Fruit fly (Drosophila melanogaster) whole organism, pupa: Measurements from ENCODE around the gene pug.

Experiments
- CG10348 ChIP-seq: fragments of 200-800 bp; sonication (Bioruptor generic); IDR thresholded peaks from 2 replicates; pipeline ENCODE4 v1.3.6; 2022; ENCODE audit warnings: missing biosample characterization, missing genetic modification characterization
- CG12605 ChIP-seq: fragments of 200-800 bp; sonication (Bioruptor generic); IDR thresholded peaks from 2 replicates; pipeline ENCODE4 v1.3.6; 2022; ENCODE audit warnings: missing biosample characterization, missing genetic modification characterization
- CG13204 ChIP-seq: fragments of 200-800 bp; sonication (Bioruptor generic); optimal IDR thresholded peaks from 2 replicates; lab custom pipeline; 2018; ENCODE audit warnings: missing biosample characterization, mild to moderate bottlenecking, missing genetic modification characterization, moderate library complexity
- CG14655 ChIP-seq: fragments of 200-800 bp; sonication (Bioruptor generic); optimal IDR thresholded peaks from 3 replicates; lab custom pipeline; 2017; ENCODE audit warnings: mild to moderate bottlenecking, missing biosample characterization, missing genetic modification reagents, missing genetic modification characterization
- CG15710 ChIP-seq: fragments of 200-800 bp; sonication (Bioruptor generic); optimal IDR thresholded peaks from 2 replicates; lab custom pipeline; 2018; ENCODE audit warnings: missing biosample characterization, mild to moderate bottlenecking, missing genetic modification characterization, moderate library complexity
- CG17806 ChIP-seq: fragments of 200-800 bp; sonication (Bioruptor generic); optimal IDR thresholded peaks from 2 replicates; lab custom pipeline; 2018; ENCODE audit warnings: missing biosample characterization, mild to moderate bottlenecking, missing genetic modification characterization, moderate library complexity
- CG32121 ChIP-seq: fragments of 200-800 bp; sonication (Bioruptor generic); IDR thresholded peaks from 2 replicates; pipeline ENCODE4 v1.3.6; 2022; ENCODE audit warnings: missing biosample characterization, missing genetic modification characterization
- CG34367 ChIP-seq: fragments of 200-800 bp; sonication (Bioruptor generic); optimal IDR thresholded peaks from 2 replicates; lab custom pipeline; 2018; ENCODE audit warnings: missing biosample characterization, mild to moderate bottlenecking, missing genetic modification characterization
- CG4496 ChIP-seq: fragments of 200-800 bp; sonication (Bioruptor generic); IDR thresholded peaks from 3 replicates; pipeline ENCODE4 v1.3.6; 2022; ENCODE audit warnings: missing biosample characterization, missing genetic modification characterization
- CG8159 ChIP-seq: fragments of 200-800 bp; sonication (Bioruptor generic); optimal IDR thresholded peaks from 3 replicates; lab custom pipeline; 2018; ENCODE audit warnings: missing biosample characterization, mild to moderate bottlenecking, missing genetic modification characterization, moderate library complexity
- CG8301 ChIP-seq: fragments of 200-800 bp; sonication (Bioruptor generic); optimal IDR thresholded peaks from 2 replicates; lab custom pipeline; 2018; ENCODE audit warnings: missing biosample characterization, mild to moderate bottlenecking, missing genetic modification characterization
- CG9948 ChIP-seq: fragments of 200-800 bp; sonication (Bioruptor generic); optimal IDR thresholded peaks from 2 replicates; lab custom pipeline; 2018; ENCODE audit warnings: missing biosample characterization, mild to moderate bottlenecking, missing genetic modification characterization, moderate library complexity
- D1 ChIP-seq: fragments of 200-800 bp; sonication (Bioruptor generic); optimal IDR thresholded peaks from 2 replicates; lab custom pipeline; 2018; ENCODE audit warnings: missing biosample characterization, mild to moderate bottlenecking, missing genetic modification characterization, moderate library complexity
- EcR ChIP-seq: fragments of 200-800 bp; sonication (Bioruptor generic); optimal IDR thresholded peaks from 3 replicates; lab custom pipeline; 2019; ENCODE audit warnings: missing biosample characterization, missing genetic modification characterization, mild to moderate bottlenecking, moderate library complexity, missing genetic modification reagents
- Ets98B ChIP-seq: fragments of 200-800 bp; sonication (Bioruptor generic); IDR thresholded peaks from 2 replicates; pipeline ENCODE4 v1.3.6; 2022; ENCODE audit warnings: missing biosample characterization, missing genetic modification characterization
- Pif1A ChIP-seq: fragments of 200-800 bp; sonication (Bioruptor generic); optimal IDR thresholded peaks from 3 replicates; lab custom pipeline; 2016; ENCODE audit warnings: missing biosample characterization, missing genetic modification characterization
- Pif1B ChIP-seq: fragments of 200-800 bp; sonication (Bioruptor generic); optimal IDR thresholded peaks from 3 replicates; lab custom pipeline; 2016; ENCODE audit warnings: missing biosample characterization, missing genetic modification characterization
- Snoo ChIP-seq: fragments of 200-800 bp; sonication (Bioruptor generic); optimal IDR thresholded peaks from 3 replicates; lab custom pipeline; 2017; ENCODE audit warnings: missing biosample characterization, mild to moderate bottlenecking, missing genetic modification characterization, inconsistent platforms
- fd96Ca ChIP-seq: fragments of 200-800 bp; sonication (Bioruptor generic); IDR thresholded peaks from 3 replicates; pipeline ENCODE4 v1.3.6; 2022; ENCODE audit warnings: missing biosample characterization, missing genetic modification characterization
- gl ChIP-seq: fragments of 200-800 bp; sonication (Bioruptor generic); optimal IDR thresholded peaks from 2 replicates; lab custom pipeline; 2018; ENCODE audit warnings: missing biosample characterization, mild to moderate bottlenecking, missing genetic modification characterization
- rn ChIP-seq: fragments of 200-800 bp; sonication (Bioruptor generic); IDR thresholded peaks from 2 replicates; pipeline ENCODE4 v1.3.6; 2022; ENCODE audit warnings: missing biosample characterization, missing genetic modification characterization

The pug gene

dm6 chr3R:10687312-10687711 lies 9.0 kb upstream of the pug start:
- no peak for TF ChIP-seq EcR
- no peak for TF ChIP-seq CG4496 (GFP tag; lab: Robert Waterston, UW)
- TF ChIP-seq CG12605 = no peak
- TF ChIP-seq fd96Ca (GFP tag; lab: Robert Waterston, UW) = no peak
- TF ChIP-seq CG8159 (tag; lab: Kevin White, UChicago) = no peak
- TF ChIP-seq CG34367 = no peak
- no peak for TF ChIP-seq Pif1A
- TF ChIP-seq gl (tag; lab: Kevin White, UChicago) = no peak
- no peak for TF ChIP-seq CG9948 (tag; lab: Kevin White, UChicago)
- TF ChIP-seq CG8301 (tag; lab: Kevin White, UChicago) = no peak
- TF ChIP-seq CG14655 = no peak
- TF ChIP-seq Ets98B (GFP tag; lab: Robert Waterston, UW) = no peak
- TF ChIP-seq rn (GFP tag; lab: Robert Waterston, UW) = no peak
- no peak for TF ChIP-seq CG15710 (tag; lab: Kevin White, UChicago)
- no peak for TF ChIP-seq Snoo (tag; lab: Kevin White, UChicago)

- no peak for TF ChIP-seq CG10348
- TF ChIP-seq rn (GFP tag; lab: Robert Waterston, UW) = no peak; the same call in 1 of the 2 replicates
- TF ChIP-seq Ets98B (GFP tag; lab: Robert Waterston, UW) = peak; percentile 44; the same call in 1 of the 2 replicates
- no peak; the same call in 2 of the 3 replicates for TF ChIP-seq CG4496 (GFP tag; lab: Robert Waterston, UW)
Measured at dm6 chr3R:10688160-10688559, 8.2 kb upstream of the pug start.

dm6 chr3R:10688835-10689234 lies 7.5 kb upstream of the pug start:
- TF ChIP-seq EcR (no peak), Pif1B (GFP tag; lab: Kevin White, UChicago) (no peak), CG9948 (tag; lab: Kevin White, UChicago) (no peak), CG8159 (tag; lab: Kevin White, UChicago) (no peak), rn (GFP tag; lab: Robert Waterston, UW) (no peak), CG12605 (no peak), CG10348 (no peak), CG8301 (tag; lab: Kevin White, UChicago) (no peak), Ets98B (GFP tag; lab: Robert Waterston, UW) (0 out of 2 replicates have a peak, but pooled peaks have one; percentile 20), Snoo (tag; lab: Kevin White, UChicago) (no peak), CG13204 (GFP tag; lab: Kevin White, UChicago) (no peak), CG17806 (tag; lab: Kevin White, UChicago) (no peak), CG4496 (GFP tag; lab: Robert Waterston, UW) (peak; percentile 70; the same call in 2 of the 3 replicates), CG15710 (tag; lab: Kevin White, UChicago) (no peak), gl (tag; lab: Kevin White, UChicago) (no peak), D1 (tag; lab: Kevin White, UChicago) (no peak), CG34367 (no peak), CG14655 (no peak), CG32121 (GFP tag; lab: Robert Waterston, UW) (peak; percentile 44; the same call in 1 of the 2 replicates)

- TF ChIP-seq EcR = no peak
- no peak for TF ChIP-seq CG12605
- TF ChIP-seq CG34367 = no peak
- no peak for TF ChIP-seq CG8301 (tag; lab: Kevin White, UChicago)
- TF ChIP-seq CG15710 (tag; lab: Kevin White, UChicago) = no peak
- TF ChIP-seq CG14655 = no peak
- no peak for TF ChIP-seq D1 (tag; lab: Kevin White, UChicago)
- TF ChIP-seq CG10348 = no peak
- no peak for TF ChIP-seq CG13204 (GFP tag; lab: Kevin White, UChicago)
- no peak for TF ChIP-seq CG4496 (GFP tag; lab: Robert Waterston, UW)
- no peak for TF ChIP-seq CG17806 (tag; lab: Kevin White, UChicago)
- TF ChIP-seq CG8159 (tag; lab: Kevin White, UChicago) = no peak
- TF ChIP-seq Ets98B (GFP tag; lab: Robert Waterston, UW) = no peak
- no peak for TF ChIP-seq Pif1A
- no peak for TF ChIP-seq CG9948 (tag; lab: Kevin White, UChicago)
- TF ChIP-seq CG32121 (GFP tag; lab: Robert Waterston, UW) = no peak
- no peak for TF ChIP-seq Pif1B (GFP tag; lab: Kevin White, UChicago)
- TF ChIP-seq gl (tag; lab: Kevin White, UChicago) = no peak
Measured at dm6 chr3R:10699020-10699951, 3.0 kb downstream of the pug start.

dm6 chr3R:10700638-10701037 lies 4.3 kb downstream of the pug start:
- no peak for TF ChIP-seq CG8159 (tag; lab: Kevin White, UChicago)
- TF ChIP-seq CG34367 = no peak
- TF ChIP-seq CG13204 (GFP tag; lab: Kevin White, UChicago) = no peak
- no peak for TF ChIP-seq gl (tag; lab: Kevin White, UChicago)
- TF ChIP-seq CG32121 (GFP tag; lab: Robert Waterston, UW) = no peak
- no peak for TF ChIP-seq CG17806 (tag; lab: Kevin White, UChicago)
- TF ChIP-seq Pif1A = no peak
- TF ChIP-seq CG14655 = no peak
- no peak for TF ChIP-seq fd96Ca (GFP tag; lab: Robert Waterston, UW)
- no peak for TF ChIP-seq CG12605
- no peak for TF ChIP-seq CG10348
- TF ChIP-seq D1 (tag; lab: Kevin White, UChicago) = no peak
- TF ChIP-seq rn (GFP tag; lab: Robert Waterston, UW) = no peak
- no peak for TF ChIP-seq CG8301 (tag; lab: Kevin White, UChicago)
- TF ChIP-seq CG15710 (tag; lab: Kevin White, UChicago) = no peak
- no peak for TF ChIP-seq EcR
- TF ChIP-seq Pif1B (GFP tag; lab: Kevin White, UChicago) = no peak
- no peak for TF ChIP-seq Ets98B (GFP tag; lab: Robert Waterston, UW)
- TF ChIP-seq Snoo (tag; lab: Kevin White, UChicago) = no peak
